Worm (Caenorhabditis elegans): ENCODE results near the gene T04A8.18.

DNA sequence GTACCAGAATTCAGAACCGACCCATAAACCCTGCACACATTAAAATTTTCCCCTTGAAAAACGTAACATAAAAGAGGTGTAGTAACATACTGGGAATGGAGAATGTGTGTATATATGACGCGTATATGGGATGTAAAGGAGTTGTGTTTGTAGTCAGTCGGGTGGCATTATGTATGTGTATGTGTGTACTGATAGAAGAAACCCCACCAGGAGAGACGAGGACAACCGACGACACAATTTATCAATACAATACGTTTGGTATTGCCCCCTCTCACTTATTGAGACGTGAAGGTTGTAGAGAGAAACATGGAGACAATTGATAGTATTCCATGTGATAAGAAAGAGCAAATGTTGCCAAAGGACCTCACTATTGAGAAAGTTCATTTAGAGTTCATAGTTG, 40.9 kb upstream of the T04A8.18 start:
- TF ChIP-seq atf-7 (tag; optimal IDR thresholded peaks at IDR 0.05): no peak
- TF ChIP-seq cebp-2 (GFP tag; IDR thresholded peaks at IDR 0.05): no peak
- TF ChIP-seq rcor-1 (GFP tag; IDR thresholded peaks at IDR 0.05): no peak
- TF ChIP-seq ztf-6 (GFP tag; IDR thresholded peaks at IDR 0.05): no peak
- no peak for TF ChIP-seq K11D2.4 (GFP tag; IDR thresholded peaks at IDR 0.05)
- no peak for TF ChIP-seq ama-1 (optimal IDR thresholded peaks at IDR 0.05)
- TF ChIP-seq ama-1 (GFP tag; optimal IDR thresholded peaks at IDR 0.05): no peak
